Worm (Caenorhabditis elegans) whole organism, L1 larva: Measurements from ENCODE around the gene gpa-3.

Experiments used
- aha-1 ChIP-seq: fragments of 150-350 bp; optimal IDR thresholded peaks from 2 replicates; lab custom pipeline; 2014; ENCODE audit warnings: missing biosample characterization, missing genetic modification characterization
- alr-1 ChIP-seq: fragments of 200-800 bp; sonication (Bioruptor generic); optimal IDR thresholded peaks from 2 replicates; lab custom pipeline; 2018; ENCODE audit warnings: borderline replicate concordance, mild to moderate bottlenecking, missing genetic modification characterization, missing compliant biosample characterization
- ces-1 ChIP-seq: fragments of 150-350 bp; optimal IDR thresholded peaks from 2 replicates; lab custom pipeline; 2014; ENCODE audit warnings: missing biosample characterization, missing genetic modification reagents, missing genetic modification characterization
- fkh-8 ChIP-seq: sonication (generic microtip); optimal IDR thresholded peaks from 2 replicates; lab custom pipeline; 2016; ENCODE audit warnings: mild to moderate bottlenecking, missing genetic modification characterization, missing compliant biosample characterization
- lin-15B ChIP-seq: fragments of 150-350 bp; sonication (generic microtip); optimal IDR thresholded peaks from 3 replicates; lab custom pipeline; 2014; ENCODE audit warnings: missing biosample characterization, missing genetic modification characterization
- lir-3 ChIP-seq: sonication (generic microtip); optimal IDR thresholded peaks from 2 replicates; lab custom pipeline; 2016; ENCODE audit warnings: mild to moderate bottlenecking, missing genetic modification characterization, moderate library complexity, missing compliant biosample characterization; ENCODE audit not compliant: poor library complexity
- nhr-76 ChIP-seq: sonication (generic microtip); optimal IDR thresholded peaks from 2 replicates; lab custom pipeline; 2017; ENCODE audit warnings: missing biosample characterization, missing genetic modification characterization
- pag-3 ChIP-seq: sonication (generic microtip); optimal IDR thresholded peaks from 2 replicates; lab custom pipeline; 2017; ENCODE audit warnings: missing genetic modification characterization, mild to moderate bottlenecking, missing compliant biosample characterization, antibody characterized with exemption, borderline replicate concordance; ENCODE audit not compliant: insufficient read depth
- pqm-1 ChIP-seq: sonication (generic microtip); optimal IDR thresholded peaks from 3 replicates; lab custom pipeline; 2017; ENCODE audit warnings: missing biosample characterization, missing genetic modification characterization
- sox-4 ChIP-seq: sonication (generic microtip); optimal IDR thresholded peaks from 2 replicates; lab custom pipeline; 2016; ENCODE audit warnings: missing genetic modification characterization, missing compliant biosample characterization
- unc-130 ChIP-seq: fragments of 150-350 bp; optimal IDR thresholded peaks from 2 replicates; lab custom pipeline; 2017; ENCODE audit warnings: missing biosample characterization, missing genetic modification characterization, inconsistent platforms
- unc-62 ChIP-seq: fragments of 150-350 bp; optimal IDR thresholded peaks from 2 replicates; lab custom pipeline; 2014; ENCODE audit warnings: missing biosample characterization, missing genetic modification reagents, missing genetic modification characterization
- ztf-4 ChIP-seq: fragments of 150-350 bp; optimal IDR thresholded peaks from 2 replicates; lab custom pipeline; 2014; ENCODE audit warnings: missing biosample characterization, missing genetic modification characterization

DNA sequence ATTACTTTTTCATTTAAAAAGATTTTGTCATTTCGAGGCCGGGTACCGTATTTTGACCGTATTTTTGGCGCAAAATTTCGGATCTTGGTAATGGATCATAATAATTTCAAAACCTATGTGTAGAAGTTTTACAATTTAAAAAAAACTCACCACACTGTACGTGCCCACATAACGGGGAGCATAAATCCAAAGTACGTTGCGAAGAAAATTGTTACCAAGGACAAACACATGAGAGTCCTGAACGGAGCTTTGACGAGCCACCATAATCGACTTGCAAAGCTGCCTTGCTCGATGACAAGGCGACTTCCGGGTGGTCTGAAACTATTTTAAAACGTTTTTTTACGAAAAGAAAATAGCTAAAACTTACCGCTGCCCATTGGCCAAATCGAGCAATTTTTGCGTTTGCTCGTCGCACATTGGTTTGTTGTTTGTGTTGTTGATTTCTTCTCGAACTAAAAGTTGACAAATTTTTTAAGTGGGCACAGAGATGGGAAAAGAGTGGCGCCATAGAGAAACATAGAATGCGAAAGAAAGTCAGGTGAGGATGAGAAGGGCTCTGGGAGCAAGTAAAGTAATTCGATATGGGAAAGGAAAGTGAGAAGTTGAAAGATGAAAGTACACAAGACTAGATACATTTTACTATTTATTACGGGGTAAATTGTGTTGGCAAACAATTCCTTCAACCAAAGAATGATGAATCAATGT is 26.8 kb downstream of the gpa-3 start:
- TF ChIP-seq alr-1 (tag; lab: Kevin White, UChicago) (no peak), unc-62 (GFP tag; lab: Kevin White, UChicago) (no peak), pqm-1 (tag; lab: Kevin White, UChicago) (no peak), aha-1 (tag; lab: Kevin White, UChicago) (no peak), lin-15B (tag; lab: Kevin White, UChicago) (no peak), sox-4 (tag; lab: Kevin White, UChicago) (no peak), fkh-8 (tag; lab: Kevin White, UChicago) (no peak), lir-3 (tag; lab: Kevin White, UChicago) (no peak), unc-130 (no peak), pag-3 (tag; lab: Kevin White, UChicago) (no peak), ztf-4 (tag; lab: Kevin White, UChicago) (no peak), ces-1 (GFP tag; lab: Kevin White, UChicago) (no peak), nhr-76 (tag; lab: Kevin White, UChicago) (no peak)
